Worm (Caenorhabditis elegans): Measurements from ENCODE around the gene dmsr-9.
A peak's percentile ranks its signal among the peaks of the same experiment; 100 is the strongest.

The dmsr-9 gene

ce11 chrV:6784853-6785492, 14.5 kb downstream of the dmsr-9 start, which contains the start of the genes spn-4 and spe-39 (continued):
- TF ChIP-seq zag-1 (tag; optimal IDR thresholded peaks at IDR 0.05) (no peak), ceh-9 (tag; optimal IDR thresholded peaks at IDR 0.05) (no peak), nhr-25 (tag; optimal IDR thresholded peaks at IDR 0.05) (peak; percentile 34), eor-1 (tag; optimal IDR thresholded peaks at IDR 0.05) (no peak), nhr-77 (tag; optimal IDR thresholded peaks at IDR 0.05) (no peak), ztf-4 (tag; optimal IDR thresholded peaks at IDR 0.05) (no peak), tbx-2 (tag; optimal IDR thresholded peaks at IDR 0.05) (no peak), unc-62 (GFP tag; optimal IDR thresholded peaks at IDR 0.05) (no peak), aly-2 (tag; optimal IDR thresholded peaks at IDR 0.05) (no peak), elt-2 (tag; optimal IDR thresholded peaks at IDR 0.05) (peak; percentile 32), ceh-28 (tag; optimal IDR thresholded peaks at IDR 0.05) (no peak), nhr-67 (tag; optimal IDR thresholded peaks at IDR 0.05) (peak; percentile 28), ceh-82 (tag; optimal IDR thresholded peaks at IDR 0.05) (no peak), elt-1 (tag; optimal IDR thresholded peaks at IDR 0.05) (peak; percentile 10), egl-5 (tag; optimal IDR thresholded peaks at IDR 0.05) (peak; percentile 7), nhr-12 (tag; optimal IDR thresholded peaks at IDR 0.05) (no peak), ama-1 (optimal IDR thresholded peaks at IDR 0.05) (no peak), nhr-23 (tag; optimal IDR thresholded peaks at IDR 0.05) (peak; percentile 81), ztf-11 (tag; optimal IDR thresholded peaks at IDR 0.05) (no peak)

DNA sequence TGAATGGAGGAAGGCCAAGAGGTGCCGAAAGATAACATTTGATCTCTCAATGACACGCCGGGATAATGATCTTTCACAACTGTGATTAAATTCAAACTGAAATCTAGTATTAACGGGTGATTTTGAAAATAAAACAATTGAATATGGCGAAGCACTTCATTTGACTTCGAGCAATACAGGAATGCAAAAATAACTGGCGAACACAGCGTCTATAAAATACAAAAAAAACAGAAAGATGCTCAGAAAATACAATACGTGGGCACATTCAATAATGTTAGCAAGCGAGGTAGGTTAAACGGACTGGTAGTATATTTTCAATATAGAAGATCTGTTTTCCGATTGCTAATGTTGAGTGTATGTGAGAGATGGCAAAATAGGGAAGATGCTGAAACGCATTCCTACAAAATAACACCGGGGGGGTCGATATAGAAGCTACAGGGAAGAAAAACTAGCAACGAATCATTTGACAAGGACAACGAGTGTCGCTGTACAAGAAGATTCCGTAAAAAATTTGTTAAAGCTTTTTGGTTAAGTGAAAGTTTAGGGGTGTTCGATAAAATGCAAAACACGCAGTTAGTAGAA, 16.3 kb downstream of the dmsr-9 start:
- TF ChIP-seq nhr-25 (tag; optimal IDR thresholded peaks at IDR 0.05) (no peak), ceh-28 (tag; optimal IDR thresholded peaks at IDR 0.05) (no peak), ztf-4 (tag; optimal IDR thresholded peaks at IDR 0.05) (no peak), R02D3.7 (tag; optimal IDR thresholded peaks at IDR 0.05) (no peak), snpc-4 (tag; optimal IDR thresholded peaks at IDR 0.05) (no peak), lsy-12 (tag; optimal IDR thresholded peaks at IDR 0.05) (no peak), skn-1 (tag; optimal IDR thresholded peaks at IDR 0.05) (no peak)

DNA sequence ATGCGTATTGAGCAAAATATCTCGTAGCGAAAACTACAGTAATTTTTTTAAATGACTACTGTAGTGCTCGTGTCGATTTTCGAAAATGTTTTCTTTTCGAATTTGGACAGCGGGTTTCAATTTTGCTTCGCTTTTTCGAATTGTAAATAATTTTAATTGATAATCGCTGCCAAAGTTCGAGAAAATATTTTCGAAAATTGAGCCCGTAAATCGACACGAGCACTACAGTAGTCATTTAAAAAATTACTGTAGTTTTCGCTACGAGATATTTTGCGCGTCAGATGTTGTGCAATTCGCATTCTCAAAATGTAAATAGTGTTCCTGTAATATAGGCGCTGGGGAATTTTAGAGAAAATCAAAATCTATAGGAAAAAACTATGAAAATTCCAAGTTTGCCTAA, 17.2 kb downstream of the dmsr-9 start:
- TF ChIP-seq R02D3.7 (tag; optimal IDR thresholded peaks at IDR 0.05) (no peak), tbx-2 (tag; optimal IDR thresholded peaks at IDR 0.05) (no peak), ztf-11 (tag; optimal IDR thresholded peaks at IDR 0.05) (no peak), snpc-4 (tag; optimal IDR thresholded peaks at IDR 0.05) (no peak), egl-27 (tag; optimal IDR thresholded peaks at IDR 0.05) (no peak), mdl-1 (tag; optimal IDR thresholded peaks at IDR 0.05) (no peak), daf-12 (tag; optimal IDR thresholded peaks at IDR 0.05) (no peak), ceh-9 (tag; optimal IDR thresholded peaks at IDR 0.05) (no peak), ama-1 (optimal IDR thresholded peaks at IDR 0.05) (no peak), elt-2 (tag; optimal IDR thresholded peaks at IDR 0.05) (no peak), nhr-43 (tag; optimal IDR thresholded peaks at IDR 0.05; ENCODE audit: poor library complexity, severe bottlenecking) (no peak), egl-5 (tag; optimal IDR thresholded peaks at IDR 0.05) (no peak), ztf-4 (tag; optimal IDR thresholded peaks at IDR 0.05) (no peak), nfya-1 (tag; optimal IDR thresholded peaks at IDR 0.05; ENCODE audit: insufficient read depth) (no peak), lin-15B (tag; optimal IDR thresholded peaks at IDR 0.05) (no peak), ceh-16 (tag; optimal IDR thresholded peaks at IDR 0.05) (no peak)

- TF ChIP-seq ztf-4 (tag; optimal IDR thresholded peaks at IDR 0.05) (no peak), hmg-11 (tag; optimal IDR thresholded peaks at IDR 0.05) (no peak), pha-4 (tag; optimal IDR thresholded peaks at IDR 0.05) (no peak), lin-39 (tag; optimal IDR thresholded peaks at IDR 0.05) (no peak)
Measured at ce11 chrV:6780676-6781075, 18.8 kb downstream of the dmsr-9 start.

- TF ChIP-seq pqm-1 (tag; optimal IDR thresholded peaks at IDR 0.05) (no peak), elt-3 (tag; optimal IDR thresholded peaks at IDR 0.05) (no peak), nhr-237 (tag; optimal IDR thresholded peaks at IDR 0.05) (no peak), skn-1 (tag; optimal IDR thresholded peaks at IDR 0.05) (no peak), ZK546.5 (tag; optimal IDR thresholded peaks at IDR 0.05) (no peak), egl-5 (tag; optimal IDR thresholded peaks at IDR 0.05) (no peak), nhr-28 (tag; optimal IDR thresholded peaks at IDR 0.05) (no peak), nhr-23 (tag; optimal IDR thresholded peaks at IDR 0.05) (no peak), fkh-2 (tag; optimal IDR thresholded peaks at IDR 0.05) (no peak), lin-39 (tag; optimal IDR thresholded peaks at IDR 0.05) (no peak), fkh-10 (GFP tag; optimal IDR thresholded peaks at IDR 0.05) (no peak), unc-39 (tag; optimal IDR thresholded peaks at IDR 0.05) (no peak), aly-2 (tag; optimal IDR thresholded peaks at IDR 0.05) (no peak), nhr-67 (tag; optimal IDR thresholded peaks at IDR 0.05) (no peak), elt-2 (tag; optimal IDR thresholded peaks at IDR 0.05) (no peak), elt-1 (tag; optimal IDR thresholded peaks at IDR 0.05) (no peak), ztf-4 (tag; optimal IDR thresholded peaks at IDR 0.05) (no peak), egl-27 (tag; optimal IDR thresholded peaks at IDR 0.05) (no peak), nfya-1 (tag; optimal IDR thresholded peaks at IDR 0.05; ENCODE audit: insufficient read depth) (no peak), nhr-11 (tag; optimal IDR thresholded peaks at IDR 0.05) (no peak)
Measured at ce11 chrV:6780166-6780565, 19.3 kb downstream of the dmsr-9 start, which contains the start of gene ZC404.15. TSS of gene ZC404.15 (plus strand) at chrV:6780466.

Data from whole organism, L3 larva.